Fruit fly (Drosophila melanogaster): Measurements from ENCODE around the gene CG17237.

Gene CG17237

dm6 chr2L:2240493-2240892 lies 48.7 kb downstream of the CG17237 start, which contains the start of gene Tengl1:
Gene Tengl1 (minus strand): TSS chr2L:2240593.
- TF ChIP-seq CG17186 (GFP tag; optimal IDR thresholded peaks at IDR 0.05): no peak
- no peak for TF ChIP-seq CG8924 (tag; optimal IDR thresholded peaks at IDR 0.05)

dm6 chr2L:2239284-2239683 lies 49.9 kb downstream of the CG17237 start, which contains the start of gene Tengl2:
Gene Tengl2 (minus strand): TSS chr2L:2239384.
- TF ChIP-seq so (GFP tag; IDR thresholded peaks at IDR 0.05) (no peak), danr (GFP tag; IDR thresholded peaks at IDR 0.05) (no peak), sqz (GFP tag; optimal IDR thresholded peaks at IDR 0.05) (no peak), CG14667 (GFP tag; IDR thresholded peaks at IDR 0.05) (no peak), ranshi (GFP tag; IDR thresholded peaks at IDR 0.05) (no peak), CG16815 (GFP tag; optimal IDR thresholded peaks at IDR 0.05) (no peak), CG6683 (GFP tag; optimal IDR thresholded peaks at IDR 0.05) (no peak), stwl (tag; optimal IDR thresholded peaks at IDR 0.05) (no peak), slp2 (GFP tag; optimal IDR thresholded peaks at IDR 0.05) (no peak), mam (GFP tag; optimal IDR thresholded peaks at IDR 0.05) (no peak), Bgb (GFP tag; IDR thresholded peaks at IDR 0.05; ENCODE audit: partially characterized antibody) (no peak), Rfx (GFP tag; IDR thresholded peaks at IDR 0.05) (no peak), HmgD (GFP tag; optimal IDR thresholded peaks at IDR 0.05) (no peak), cwo (GFP tag; optimal IDR thresholded peaks at IDR 0.05) (no peak)
